Fruit fly (Drosophila melanogaster) whole organism, pupa: ENCODE results near the gene CG9541.

Source experiments
- CG32121 ChIP-seq: fragments of 200-800 bp; sonication (Bioruptor generic); IDR thresholded peaks from 2 replicates; pipeline ENCODE4 v1.3.6; 2022; ENCODE audit warnings: missing biosample characterization, missing genetic modification characterization
- CG4496 ChIP-seq: fragments of 200-800 bp; sonication (Bioruptor generic); IDR thresholded peaks from 3 replicates; pipeline ENCODE4 v1.3.6; 2022; ENCODE audit warnings: missing biosample characterization, missing genetic modification characterization
- CG8159 ChIP-seq: fragments of 200-800 bp; sonication (Bioruptor generic); optimal IDR thresholded peaks from 3 replicates; lab custom pipeline; 2018; ENCODE audit warnings: missing biosample characterization, mild to moderate bottlenecking, missing genetic modification characterization, moderate library complexity
- Snoo ChIP-seq: fragments of 200-800 bp; sonication (Bioruptor generic); optimal IDR thresholded peaks from 3 replicates; lab custom pipeline; 2017; ENCODE audit warnings: missing biosample characterization, mild to moderate bottlenecking, missing genetic modification characterization, inconsistent platforms
- fd96Ca ChIP-seq: fragments of 200-800 bp; sonication (Bioruptor generic); IDR thresholded peaks from 3 replicates; pipeline ENCODE4 v1.3.6; 2022; ENCODE audit warnings: missing biosample characterization, missing genetic modification characterization

- TF ChIP-seq Snoo (tag; lab: Kevin White, UChicago) (no peak), fd96Ca (no peak), CG32121 (GFP tag; lab: Robert Waterston, UW) (no peak), CG8159 (no peak), CG4496 (no peak)
These were observed 18.9 kb downstream of the CG9541 start for dm6 chr2L:8956336-8956726.
